Worm (Caenorhabditis elegans): Measurements from ENCODE around the gene sir-2.2.

Gene sir-2.2

ce11 chrX:13358573-13358972 lies 30.7 kb downstream of the sir-2.2 start (continued):
- TF ChIP-seq madf-9 (GFP tag; conservative IDR thresholded peaks at IDR 0.05) (0 out of 2 replicates have a peak, but pooled peaks have one; percentile 34), dpl-1 (GFP tag; optimal IDR thresholded peaks at IDR 0.05) (peak; percentile 13), skn-1 (tag; optimal IDR thresholded peaks at IDR 0.05) (no peak), unc-62 (GFP tag; optimal IDR thresholded peaks at IDR 0.05 in 1 of 2) (peak in 1 of 2 experiments; percentile 98), unc-62 (tag; optimal IDR thresholded peaks at IDR 0.05) (no peak), aha-1 (tag) (peak; percentile 99), mes-2 (tag; optimal IDR thresholded peaks at IDR 0.05; ENCODE audit: poor library complexity, severe bottlenecking) (peak; percentile 23), rbr-2 (tag; optimal IDR thresholded peaks at IDR 0.05) (peak; percentile 49), aly-2 (tag; optimal IDR thresholded peaks at IDR 0.05) (no peak), mdl-1 (tag; optimal IDR thresholded peaks at IDR 0.05) (peak; percentile 77 to 94), hif-1 (tag; optimal IDR thresholded peaks at IDR 0.05) (peak; percentile 53 to 96), hmg-1.1 (GFP tag; IDR thresholded peaks at IDR 0.05) (peak; percentile 49), ama-1 (optimal IDR thresholded peaks at IDR 0.05) (no peak), nhr-102 (tag; optimal IDR thresholded peaks at IDR 0.05) (peak; percentile 83), ceh-28 (tag; optimal IDR thresholded peaks at IDR 0.05) (no peak), ctbp-1 (GFP tag; IDR thresholded peaks at IDR 0.05) (no peak), ceh-82 (tag; optimal IDR thresholded peaks at IDR 0.05) (no peak), nhr-111 (GFP tag; optimal IDR thresholded peaks at IDR 0.05) (no peak), nhr-28 (tag; optimal IDR thresholded peaks at IDR 0.05) (peak; percentile 91), T20F7.1 (GFP tag; optimal IDR thresholded peaks at IDR 0.05) (no peak), T26A8.4 (GFP tag; IDR thresholded peaks at IDR 0.05) (peak; percentile 68), ZK546.5 (tag; optimal IDR thresholded peaks at IDR 0.05) (no peak), F49E8.2 (tag; optimal IDR thresholded peaks at IDR 0.05; ENCODE audit: borderline replicate concordance) (no peak), lin-15B (tag; optimal IDR thresholded peaks at IDR 0.05) (no peak), attf-4 (tag; optimal IDR thresholded peaks at IDR 0.05) (no peak), tag-97 (GFP tag; IDR thresholded peaks at IDR 0.05) (no peak), cey-2 (tag; optimal IDR thresholded peaks at IDR 0.05; ENCODE audit: borderline replicate concordance, insufficient read depth) (peak; percentile 14), arid-1 (GFP tag; conservative IDR thresholded peaks at IDR 0.05) (no peak), egl-43 (GFP tag; IDR thresholded peaks at IDR 0.05) (0 out of 2 replicates have a peak, but pooled peaks have one; percentile 36)

ce11 chrX:13359800-13360199 lies 31.9 kb downstream of the sir-2.2 start:
- TF ChIP-seq attf-4 (tag; optimal IDR thresholded peaks at IDR 0.05) (no peak), nhr-10 (tag; optimal IDR thresholded peaks at IDR 0.05) (no peak), lsy-2 (tag; optimal IDR thresholded peaks at IDR 0.05) (peak in 1 of 2 experiments; percentile 27), dmd-6 (GFP tag; IDR thresholded peaks at IDR 0.05) (peak; percentile 84), hlh-30 (tag; optimal IDR thresholded peaks at IDR 0.05; ENCODE audit: insufficient read depth) (peak; percentile 67), dve-1 (tag; optimal IDR thresholded peaks at IDR 0.05; ENCODE audit: insufficient read depth) (peak; percentile 67), daf-16 (GFP tag; optimal IDR thresholded peaks at IDR 0.05) (no peak), daf-16 (tag; optimal IDR thresholded peaks at IDR 0.05) (peak; percentile 72), aly-2 (tag; optimal IDR thresholded peaks at IDR 0.05) (no peak), pqm-1 (tag; optimal IDR thresholded peaks at IDR 0.05) (no peak), tra-1 (GFP tag; IDR thresholded peaks at IDR 0.05) (0 out of 2 replicates have a peak, but pooled peaks have one; percentile 23), lin-29 (GFP tag; IDR thresholded peaks at IDR 0.05) (no peak), mdt-29 (GFP tag; IDR thresholded peaks at IDR 0.05) (peak; percentile 50; the same call in 1 of the 2 replicates), unc-62 (GFP tag; optimal IDR thresholded peaks at IDR 0.05 in 1 of 2) (no peak), unc-62 (tag; optimal IDR thresholded peaks at IDR 0.05) (no peak), mxl-3 (GFP tag; optimal IDR thresholded peaks at IDR 0.05) (peak; percentile 79), nhr-11 (tag; optimal IDR thresholded peaks at IDR 0.05) (no peak), ZK337.2 (GFP tag; IDR thresholded peaks at IDR 0.05) (no peak), unc-130 (GFP tag; optimal IDR thresholded peaks at IDR 0.05) (no peak), mxl-2 (GFP tag; conservative IDR thresholded peaks at IDR 0.05) (peak; percentile 93), nhr-48 (tag; optimal IDR thresholded peaks at IDR 0.05) (peak; percentile 68), cey-2 (tag; optimal IDR thresholded peaks at IDR 0.05; ENCODE audit: borderline replicate concordance, insufficient read depth) (no peak), php-3 (GFP tag; IDR thresholded peaks at IDR 0.05) (no peak), hlh-11 (tag; optimal IDR thresholded peaks at IDR 0.05) (peak; percentile 62), mdl-1 (tag; optimal IDR thresholded peaks at IDR 0.05) (peak in 1 of 2 experiments; percentile 23), hif-1 (tag; optimal IDR thresholded peaks at IDR 0.05) (peak in 1 of 2 experiments; percentile 91), madf-9 (GFP tag; conservative IDR thresholded peaks at IDR 0.05) (no peak), aha-1 (tag) (peak; percentile 99), nhr-28 (tag; optimal IDR thresholded peaks at IDR 0.05) (peak; percentile 18)
